Worm (Caenorhabditis elegans): ENCODE data around the gene his-35.

Gene his-35

DNA sequence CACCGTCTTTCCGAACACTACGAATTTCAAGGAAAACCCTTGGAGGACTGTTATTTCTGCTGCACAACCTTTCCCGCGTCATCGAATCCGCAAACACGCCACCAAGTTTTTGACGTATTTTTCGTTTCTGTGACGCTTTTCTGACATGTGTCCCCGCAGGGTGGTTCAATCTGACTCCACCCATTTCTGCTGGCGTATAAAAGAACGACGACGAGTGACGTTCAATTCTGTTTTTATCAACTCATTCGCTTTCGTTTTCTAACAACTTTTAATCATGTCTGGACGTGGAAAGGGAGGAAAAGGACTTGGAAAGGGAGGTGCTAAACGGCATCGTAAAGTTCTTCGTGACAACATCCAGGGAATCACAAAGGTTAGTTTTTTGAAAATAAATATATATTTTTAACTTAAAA is 1.8 kb upstream of the his-35 start, which contains the start of gene his-37:
Gene his-37 (plus strand): TSS at position 246 of the 410 bp plus-strand sequence.
- TF ChIP-seq snpc-3.4 (tag; optimal IDR thresholded peaks at IDR 0.05) (peak; percentile 21), mes-4 (tag; optimal IDR thresholded peaks at IDR 0.05) (no peak), rpc-1 (optimal IDR thresholded peaks at IDR 0.05) (peak; percentile 6), rpc-1 (tag; optimal IDR thresholded peaks at IDR 0.05) (no peak), ceh-40 (GFP tag; IDR thresholded peaks at IDR 0.05) (no peak), B0035.1 (tag; optimal IDR thresholded peaks at IDR 0.05) (peak; percentile 69), T26A5.8 (tag; optimal IDR thresholded peaks at IDR 0.05) (no peak), ztf-28 (GFP tag; IDR thresholded peaks at IDR 0.05) (0 out of 2 replicates have a peak, but pooled peaks have one; percentile 45), pha-4 (tag; optimal IDR thresholded peaks at IDR 0.05) (peak; percentile 96), unc-62 (GFP tag; optimal IDR thresholded peaks at IDR 0.05) (peak; percentile 88), cebp-2 (GFP tag; IDR thresholded peaks at IDR 0.05) (peak; percentile 88; the same call in 1 of the 2 replicates), lin-54 (GFP tag; optimal IDR thresholded peaks at IDR 0.05) (peak; percentile 94), nhr-179 (tag; optimal IDR thresholded peaks at IDR 0.05) (no peak), lin-35 (GFP tag; optimal IDR thresholded peaks at IDR 0.05) (peak in 2 of 3 experiments; percentile 71 to 95), tbx-9 (tag; optimal IDR thresholded peaks at IDR 0.05; ENCODE audit: borderline replicate concordance) (no peak), dox-1 (GFP tag; IDR thresholded peaks at IDR 0.05) (peak; percentile 98), Y95B8A.8 (GFP tag; IDR thresholded peaks at IDR 0.05) (0 out of 2 replicates have a peak, but pooled peaks have one; percentile 48), F55B11.4 (tag; optimal IDR thresholded peaks at IDR 0.05; ENCODE audit: borderline replicate concordance, insufficient read depth) (no peak), him-1 (tag; optimal IDR thresholded peaks at IDR 0.05) (no peak), lag-1 (GFP tag; IDR thresholded peaks at IDR 0.05) (no peak), somi-1 (GFP tag; optimal IDR thresholded peaks at IDR 0.05) (peak; percentile 98), lin-40 (tag; optimal IDR thresholded peaks at IDR 0.05) (peak; percentile 99), ZK185.1 (tag; optimal IDR thresholded peaks at IDR 0.05; ENCODE audit: poor library complexity, severe bottlenecking) (peak; percentile 93), rcor-1 (GFP tag; IDR thresholded peaks at IDR 0.05) (peak; percentile 90), nhr-27 (tag; optimal IDR thresholded peaks at IDR 0.05) (no peak), nfya-1 (tag; optimal IDR thresholded peaks at IDR 0.05; ENCODE audit: borderline replicate concordance, insufficient read depth) (no peak), dpl-1 (GFP tag; optimal IDR thresholded peaks at IDR 0.05) (peak; percentile 50), die-1 (tag; optimal IDR thresholded peaks at IDR 0.05) (peak; percentile 65), K12H6.12 (tag; optimal IDR thresholded peaks at IDR 0.05) (peak; percentile 100), Y67H2A.10 (GFP tag; conservative IDR thresholded peaks at IDR 0.05) (peak; percentile 52; the same call in 1 of the 2 replicates), zim-3 (tag; optimal IDR thresholded peaks at IDR 0.05) (no peak), lir-1 (GFP tag; conservative IDR thresholded peaks at IDR 0.05) (peak; percentile 90), K11D2.4 (GFP tag; IDR thresholded peaks at IDR 0.05) (peak; percentile 98), aptf-3 (GFP tag; IDR thresholded peaks at IDR 0.05) (no peak), nfya-2 (GFP tag; IDR thresholded peaks at IDR 0.05) (no peak), ceh-58 (GFP tag; IDR thresholded peaks at IDR 0.05) (no peak), ets-4 (GFP tag; optimal IDR thresholded peaks at IDR 0.05) (peak; percentile 98), B0019.2 (GFP tag; conservative IDR thresholded peaks at IDR 0.05) (no peak), nhr-120 (GFP tag; IDR thresholded peaks at IDR 0.05) (0 out of 2 replicates have a peak, but pooled peaks have one; percentile 57), madf-6 (GFP tag; IDR thresholded peaks at IDR 0.05) (peak; percentile 33; the same call in 1 of the 2 replicates), tbp1 (GFP tag; optimal IDR thresholded peaks at IDR 0.05) (peak; percentile 81), sptf-2 (GFP tag; optimal IDR thresholded peaks at IDR 0.05) (no peak), mel-28 (tag; optimal IDR thresholded peaks at IDR 0.05; ENCODE audit: borderline replicate concordance) (no peak), F33H1.4 (GFP tag; IDR thresholded peaks at IDR 0.05) (peak; percentile 55), attf-3 (GFP tag; conservative IDR thresholded peaks at IDR 0.05) (peak; percentile 72), ztf-25 (GFP tag; IDR thresholded peaks at IDR 0.05) (0 out of 2 replicates have a peak, but pooled peaks have one; percentile 43), egrh-3 (GFP tag; IDR thresholded peaks at IDR 0.05) (peak; percentile 40), F57C9.4 (tag; optimal IDR thresholded peaks at IDR 0.05) (peak; percentile 64)

All from whole organism, young adult.